Worm (Caenorhabditis elegans) whole organism, L1 larva: ENCODE results near the gene cpb-2.

Source experiments
- C04F5.9 ChIP-seq: sonication (generic microtip); optimal IDR thresholded peaks from 2 replicates; lab custom pipeline; 2016; ENCODE audit warnings: missing genetic modification characterization, missing compliant biosample characterization
- C16A3.4 ChIP-seq: fragments of 150-350 bp; optimal IDR thresholded peaks from 2 replicates; lab custom pipeline; 2014; ENCODE audit warnings: missing biosample characterization, missing genetic modification characterization
- F16B12.6 ChIP-seq: fragments of 150-350 bp; optimal IDR thresholded peaks from 2 replicates; lab custom pipeline; 2014; ENCODE audit warnings: missing biosample characterization, missing genetic modification characterization
- aha-1 ChIP-seq: fragments of 150-350 bp; optimal IDR thresholded peaks from 2 replicates; lab custom pipeline; 2014; ENCODE audit warnings: missing biosample characterization, missing genetic modification characterization
- blmp-1 ChIP-seq: fragments of 150-350 bp; optimal IDR thresholded peaks from 2 replicates; lab custom pipeline; 2014; ENCODE audit warnings: missing biosample characterization, missing genetic modification characterization
- ceh-63 ChIP-seq: fragments of 200-800 bp; sonication (Bioruptor generic); optimal IDR thresholded peaks from 2 replicates; lab custom pipeline; 2018; ENCODE audit warnings: mild to moderate bottlenecking, missing genetic modification characterization, missing compliant biosample characterization
- ceh-82 ChIP-seq, 3 experiments: fragments of 150-350 bp in 1 of 3; sonication (generic microtip) in 2 of 3; optimal IDR thresholded peaks; 2 replicates each; lab custom pipeline; 2014 to 2017; ENCODE audit warnings: missing biosample characterization in 3 of 3, missing genetic modification characterization in 3 of 3
- ceh-88 ChIP-seq: fragments of 200-800 bp; sonication (Bioruptor generic); IDR thresholded peaks from 2 replicates; pipeline ENCODE4 v1.3.6; 2022; ENCODE audit warnings: missing genetic modification characterization, missing compliant biosample characterization
- dpl-1 ChIP-seq, 3 experiments: fragments of 150-350 bp in 2 of 3; sonication (generic microtip) in 1 of 3; optimal IDR thresholded peaks; 2 replicates each; lab custom pipeline; 2014 to 2017; ENCODE audit warnings: missing biosample characterization in 3 of 3, missing genetic modification characterization in 3 of 3, missing genetic modification reagents in 3 of 3
- efl-1 ChIP-seq, 4 experiments: fragments of 150-350 bp; optimal IDR thresholded peaks in 3 of 4; peaks in 1 of 4; 1 replicate in 1 of 4; 2 replicates in 3 of 4; lab custom pipeline; 2014; ENCODE audit warnings: missing biosample characterization in 2 of 4, missing genetic modification characterization in 2 of 4, missing genetic modification reagents in 2 of 4
- elt-3 ChIP-seq, 6 experiments: fragments of 150-350 bp in 1 of 6; sonication (generic microtip); optimal IDR thresholded peaks; 2 replicates each; lab custom pipeline; 2017 to 2018; ENCODE audit warnings: missing biosample characterization in 6 of 6, missing genetic modification characterization in 6 of 6, inconsistent platforms in 1 of 6
- ets-5 ChIP-seq: fragments of 200-800 bp; sonication (Bioruptor generic); IDR thresholded peaks from 2 replicates; pipeline ENCODE4 v1.3.6; 2022; ENCODE audit warnings: missing genetic modification characterization, missing compliant biosample characterization
- fkh-10 ChIP-seq: sonication (generic microtip); optimal IDR thresholded peaks from 2 replicates; lab custom pipeline; 2017; ENCODE audit warnings: missing biosample characterization, missing genetic modification reagents, missing genetic modification characterization
- grh-1 ChIP-seq: fragments of 200-800 bp; sonication (Bioruptor generic); IDR thresholded peaks from 2 replicates; pipeline ENCODE4 v1.3.6; 2022; ENCODE audit warnings: missing genetic modification reagents, missing genetic modification characterization, missing compliant biosample characterization
- irx-1 ChIP-seq: sonication (generic microtip); optimal IDR thresholded peaks from 2 replicates; lab custom pipeline; 2016; ENCODE audit warnings: missing genetic modification characterization, missing compliant biosample characterization
- jun-1 ChIP-seq: fragments of 150-350 bp; optimal IDR thresholded peaks from 2 replicates; lab custom pipeline; 2014; ENCODE audit warnings: missing biosample characterization, missing genetic modification reagents, missing genetic modification characterization
- lin-14 ChIP-seq: fragments of 200-800 bp; sonication (Bioruptor generic); optimal IDR thresholded peaks from 2 replicates; lab custom pipeline; 2018; ENCODE audit warnings: mild to moderate bottlenecking, missing genetic modification characterization, moderate library complexity, missing compliant biosample characterization
- lin-35 ChIP-seq, 2 experiments: fragments of 150-350 bp; optimal IDR thresholded peaks; 2 replicates each; lab custom pipeline; 2014; ENCODE audit warnings: missing biosample characterization in 2 of 2, missing genetic modification characterization in 2 of 2, missing genetic modification reagents in 2 of 2
- mab-9 ChIP-seq: fragments of 200-800 bp; sonication (Bioruptor generic); IDR thresholded peaks from 2 replicates; pipeline ENCODE4 v1.3.6; 2022; ENCODE audit warnings: missing genetic modification reagents, missing genetic modification characterization, missing compliant biosample characterization
- mdl-1 ChIP-seq, 2 experiments: fragments of 150-350 bp; optimal IDR thresholded peaks; 2 replicates each; lab custom pipeline; 2014 to 2017; ENCODE audit warnings: missing biosample characterization in 2 of 2, missing genetic modification characterization in 2 of 2, inconsistent platforms in 1 of 2
- nhr-12 ChIP-seq: sonication (generic microtip); optimal IDR thresholded peaks from 2 replicates; lab custom pipeline; 2017; ENCODE audit warnings: missing biosample characterization, missing genetic modification characterization
- nhr-20 ChIP-seq: sonication (generic microtip); optimal IDR thresholded peaks from 2 replicates; lab custom pipeline; 2016; ENCODE audit warnings: mild to moderate bottlenecking, missing genetic modification characterization, missing compliant biosample characterization
- nhr-237 ChIP-seq: fragments of 150-350 bp; optimal IDR thresholded peaks from 2 replicates; lab custom pipeline; 2014; ENCODE audit warnings: missing biosample characterization, missing genetic modification characterization
- nhr-84 ChIP-seq: sonication (generic microtip); optimal IDR thresholded peaks from 2 replicates; lab custom pipeline; 2017; ENCODE audit warnings: missing biosample characterization, missing genetic modification characterization
- rnt-1 ChIP-seq: sonication (generic microtip); optimal IDR thresholded peaks from 2 replicates; lab custom pipeline; 2016; ENCODE audit warnings: mild to moderate bottlenecking, missing genetic modification characterization, moderate library complexity, missing compliant biosample characterization
- sox-4 ChIP-seq: sonication (generic microtip); optimal IDR thresholded peaks from 2 replicates; lab custom pipeline; 2016; ENCODE audit warnings: missing genetic modification characterization, missing compliant biosample characterization
- sptf-1 ChIP-seq: fragments of 150-350 bp; optimal IDR thresholded peaks from 2 replicates; lab custom pipeline; 2014; ENCODE audit warnings: missing biosample characterization, missing genetic modification characterization
- swsn-7 ChIP-seq: sonication (generic microtip); optimal IDR thresholded peaks from 2 replicates; lab custom pipeline; 2016; ENCODE audit warnings: missing genetic modification characterization, missing compliant biosample characterization
- unc-130 ChIP-seq: fragments of 150-350 bp; optimal IDR thresholded peaks from 2 replicates; lab custom pipeline; 2017; ENCODE audit warnings: missing biosample characterization, missing genetic modification characterization, inconsistent platforms
- unc-30 ChIP-seq: sonication (generic microtip); optimal IDR thresholded peaks from 2 replicates; lab custom pipeline; 2017; ENCODE audit warnings: missing biosample characterization, missing genetic modification characterization
- unc-86 ChIP-seq: sonication (generic microtip); optimal IDR thresholded peaks from 2 replicates; lab custom pipeline; 2016; ENCODE audit warnings: missing genetic modification characterization, missing compliant biosample characterization
- unc-98 ChIP-seq: fragments of 200-800 bp; sonication (Bioruptor generic); IDR thresholded peaks from 2 replicates; pipeline ENCODE4 v1.3.6; 2022; ENCODE audit warnings: missing genetic modification characterization, missing compliant biosample characterization
- xbp-1 ChIP-seq: sonication (generic microtip); optimal IDR thresholded peaks from 2 replicates; lab custom pipeline; 2016; ENCODE audit warnings: missing genetic modification characterization, missing compliant biosample characterization

The cpb-2 gene

ce11 chrII:6196875-6197274 is 4.3 kb downstream of the cpb-2 start, which contains the start of the genes rbmx-2 and C30B5.2 (continued):
- peak; percentile 37 to 69 for TF ChIP-seq lin-35 (GFP tag; optimal IDR thresholded peaks at IDR 0.05; lab: Kevin White, UChicago)
- TF ChIP-seq blmp-1 (tag; lab: Kevin White, UChicago) = peak; percentile 51
- TF ChIP-seq mab-9 (GFP tag; lab: Robert Waterston, UW) = no peak
- TF ChIP-seq elt-3 (tag; optimal IDR thresholded peaks at IDR 0.05; lab: Kevin White, UChicago) = peak in 1 of 6 experiments; percentile 37
- peak; percentile 8 for TF ChIP-seq unc-86 (tag; lab: Kevin White, UChicago)
- TF ChIP-seq ceh-82 (tag; optimal IDR thresholded peaks at IDR 0.05; lab: Kevin White, UChicago) = peak in 2 of 3 experiments; percentile 31 to 36
- peak; percentile 47 for TF ChIP-seq swsn-7 (tag; lab: Kevin White, UChicago)
- no peak for TF ChIP-seq ets-5 (GFP tag; lab: Robert Waterston, UW)
- TF ChIP-seq F16B12.6 (tag; lab: Kevin White, UChicago) = peak; percentile 94
- peak; percentile 37 for TF ChIP-seq xbp-1 (tag; lab: Kevin White, UChicago)

ce11 chrII:6198468-6198867 is 5.9 kb downstream of the cpb-2 start, which contains the start of gene szy-4:
TSS of gene szy-4 (plus strand) at chrII:6198696.
- TF ChIP-seq unc-30 (tag; lab: Kevin White, UChicago) (no peak), ceh-63 (GFP tag; lab: Kevin White, UChicago) (no peak), nhr-237 (tag; lab: Kevin White, UChicago) (no peak), C16A3.4 (tag; lab: Kevin White, UChicago) (no peak), sptf-1 (tag; lab: Kevin White, UChicago) (no peak), mdl-1 (tag; optimal IDR thresholded peaks at IDR 0.05; lab: Kevin White, UChicago) (no peak)

DNA sequence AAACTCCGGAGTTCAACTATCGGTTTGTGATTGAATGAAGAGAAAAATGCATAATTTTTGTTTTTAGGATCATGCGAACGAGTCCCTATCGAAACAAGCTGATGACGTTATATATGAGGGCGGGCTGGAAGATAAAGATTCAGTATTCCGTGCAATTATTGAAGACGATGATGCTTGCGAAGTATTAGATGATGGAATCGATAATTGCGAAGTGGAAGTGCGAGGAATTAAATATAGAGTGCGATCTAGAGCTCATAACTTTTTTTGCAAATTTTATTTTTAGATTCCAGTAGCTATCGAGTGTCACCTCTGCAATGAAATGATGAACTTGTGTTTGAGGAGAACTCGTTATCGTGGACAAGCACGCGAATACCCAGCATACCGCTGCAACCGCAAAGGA is 6.4 kb downstream of the cpb-2 start:
- TF ChIP-seq unc-98 (no peak), efl-1 (optimal IDR thresholded peaks at IDR 0.05; lab: Kevin White, UChicago) (no peak), efl-1 (GFP tag; optimal IDR thresholded peaks at IDR 0.05 in 1 of 2; lab: Kevin White, UChicago) (peak in 1 of 2 experiments; percentile 69)

- no peak for TF ChIP-seq ceh-82 (tag; optimal IDR thresholded peaks at IDR 0.05; lab: Kevin White, UChicago)
- no peak for TF ChIP-seq C04F5.9 (tag; lab: Kevin White, UChicago)
- TF ChIP-seq unc-30 (tag; lab: Kevin White, UChicago) = no peak
- no peak for TF ChIP-seq grh-1 (GFP tag; lab: Robert Waterston, UW)
- TF ChIP-seq ceh-88 = no peak
- no peak for TF ChIP-seq nhr-12 (tag; lab: Kevin White, UChicago)
- no peak for TF ChIP-seq lin-14 (GFP tag; lab: Kevin White, UChicago)
- TF ChIP-seq rnt-1 (tag; lab: Kevin White, UChicago) = no peak
- no peak for TF ChIP-seq sox-4 (tag; lab: Kevin White, UChicago)
- TF ChIP-seq nhr-84 = no peak
Measured at ce11 chrII:6202910-6203309, 10.3 kb downstream of the cpb-2 start, which contains the start of gene C30B5.17. TSS of gene C30B5.17 (minus strand) at chrII:6203010.

DNA sequence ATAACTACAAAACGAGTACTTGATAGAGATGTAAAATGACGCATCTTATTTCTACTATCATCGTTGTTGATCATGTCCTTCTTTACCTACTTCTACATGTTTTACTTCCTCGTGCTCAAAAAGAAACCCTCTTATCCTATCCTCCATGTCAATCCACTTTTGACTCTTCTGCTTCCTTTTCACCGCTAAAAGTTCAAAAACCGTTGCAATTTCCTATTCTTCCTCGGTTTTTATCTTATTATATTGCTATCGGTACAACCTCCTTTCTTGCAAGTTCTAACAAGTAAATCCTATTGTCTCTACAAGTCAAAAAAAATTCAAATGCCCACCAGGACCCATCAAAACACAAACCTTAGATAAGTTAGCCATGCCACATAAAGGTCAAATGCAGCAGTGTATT is 14.7 kb downstream of the cpb-2 start:
- TF ChIP-seq nhr-20 (tag; lab: Kevin White, UChicago) = no peak
- TF ChIP-seq F16B12.6 (tag; lab: Kevin White, UChicago) = no peak
- TF ChIP-seq dpl-1 (GFP tag; optimal IDR thresholded peaks at IDR 0.05; lab: Kevin White, UChicago) = no peak
- no peak for TF ChIP-seq irx-1 (tag; lab: Kevin White, UChicago)
- TF ChIP-seq aha-1 (tag; lab: Kevin White, UChicago) = no peak
- TF ChIP-seq jun-1 (tag; lab: Kevin White, UChicago) = no peak
- peak; percentile 37 for TF ChIP-seq lin-14 (GFP tag; lab: Kevin White, UChicago)
- peak; percentile 94 for TF ChIP-seq fkh-10 (GFP tag; lab: Kevin White, UChicago)
- no peak for TF ChIP-seq unc-130 (tag; lab: Kevin White, UChicago)
